Fruit fly (Drosophila melanogaster): Measurements from ENCODE around the gene Or85e.

The Or85e gene

DNA sequence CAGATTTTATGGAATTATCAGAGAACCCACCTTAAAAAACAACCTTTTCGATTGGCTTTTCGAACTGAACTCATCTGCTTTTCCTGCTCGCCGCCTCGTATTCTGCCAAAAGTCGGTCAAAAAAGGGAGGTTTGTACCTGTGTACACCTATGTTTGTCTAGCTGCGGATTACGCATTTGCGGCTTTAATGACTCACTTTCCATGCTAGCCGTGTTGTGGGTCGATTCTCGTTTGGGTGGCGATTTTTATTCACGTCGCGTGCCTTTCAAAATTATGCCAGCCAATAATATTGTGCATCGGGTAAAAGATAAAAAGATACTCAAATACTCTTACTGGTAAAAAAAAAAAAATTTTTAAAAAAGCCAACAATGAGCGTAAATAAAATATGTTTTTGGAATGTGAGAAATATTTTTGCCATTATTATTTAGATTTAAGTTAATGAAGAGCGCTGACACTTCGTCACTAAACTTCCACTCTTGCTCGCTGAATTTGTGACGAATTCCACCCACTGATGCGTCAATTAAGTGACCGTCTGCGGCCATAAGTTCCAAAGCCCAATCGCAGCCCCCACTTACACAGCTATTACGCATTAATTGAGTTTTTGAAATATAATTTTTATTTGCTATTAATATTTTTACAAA, 10.0 kb upstream of the Or85e start, which contains the start of gene Cyp313b1 (continued):
- peak; percentile 94 for TF ChIP-seq Ets65A (GFP tag)
- TF ChIP-seq Fer2 (tag; optimal IDR thresholded peaks at IDR 0.05), result no peak
- TF ChIP-seq CG31224 (GFP tag; IDR thresholded peaks at IDR 0.05), result peak; percentile 65
- TF ChIP-seq CG16813 (GFP tag; IDR thresholded peaks at IDR 0.05; ENCODE audit: partially characterized antibody), result no peak
- peak; percentile 34 for TF ChIP-seq D19A (tag; optimal IDR thresholded peaks at IDR 0.05)
- TF ChIP-seq CG31441 (GFP tag; IDR thresholded peaks at IDR 0.05), result no peak
- TF ChIP-seq CG32767 (GFP tag; IDR thresholded peaks at IDR 0.05), result no peak
- peak; percentile 22; the same call in 1 of the 4 replicates for TF ChIP-seq Gug (GFP tag; IDR thresholded peaks at IDR 0.05)
- peak; percentile 51; the same call in 2 of the 3 replicates for TF ChIP-seq row (GFP tag; IDR thresholded peaks at IDR 0.05)

DNA sequence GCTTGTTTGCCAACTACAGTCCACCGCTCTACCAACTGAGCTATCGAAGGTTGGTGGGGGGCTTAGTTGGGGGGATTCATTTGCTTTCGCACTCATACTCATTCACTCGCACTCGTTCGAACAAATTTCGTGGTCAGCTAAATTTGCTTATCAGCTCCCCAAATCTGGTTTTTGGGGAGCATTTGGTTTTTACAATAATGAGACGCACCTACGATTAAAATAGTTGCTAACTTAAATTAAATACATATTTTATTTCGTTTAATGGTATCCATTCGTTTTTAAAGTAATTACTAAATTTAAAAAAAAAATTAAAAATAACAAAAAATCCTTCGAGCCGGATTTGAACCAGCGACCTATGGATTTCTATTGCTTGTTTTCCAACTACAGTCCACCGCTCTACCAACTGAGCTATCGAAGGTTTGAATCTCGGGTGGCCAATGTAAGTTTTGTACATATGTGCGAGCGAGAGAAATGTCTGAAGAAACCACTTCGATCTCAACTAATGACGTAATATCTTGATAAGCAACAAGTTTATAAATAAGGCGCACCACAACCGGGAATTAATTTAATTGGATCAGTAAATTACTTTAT, 6.8 kb upstream of the Or85e start:
- TF ChIP-seq Aef1 (GFP tag; IDR thresholded peaks at IDR 0.05), result no peak
- TF ChIP-seq CG12299 (tag; optimal IDR thresholded peaks at IDR 0.05), result no peak
- no peak for TF ChIP-seq ATbp (GFP tag; optimal IDR thresholded peaks at IDR 0.05)
- TF ChIP-seq CG12155 (GFP tag; optimal IDR thresholded peaks at IDR 0.05), result no peak
- TF ChIP-seq stwl (tag; optimal IDR thresholded peaks at IDR 0.05), result no peak
- TF ChIP-seq ttk (GFP tag; IDR thresholded peaks at IDR 0.05), result no peak
- no peak for TF ChIP-seq PHDP (tag; optimal IDR thresholded peaks at IDR 0.05)
- TF ChIP-seq C15 (GFP tag; IDR thresholded peaks at IDR 0.05), result no peak
- TF ChIP-seq CG17912 (GFP tag; optimal IDR thresholded peaks at IDR 0.05), result no peak
- TF ChIP-seq CG12942 (GFP tag; optimal IDR thresholded peaks at IDR 0.05), result no peak
- TF ChIP-seq klu (GFP tag; IDR thresholded peaks at IDR 0.05), result no peak
- no peak for TF ChIP-seq dysf (GFP tag; IDR thresholded peaks at IDR 0.05)
- TF ChIP-seq ci (GFP tag; IDR thresholded peaks at IDR 0.05), result no peak
- TF ChIP-seq CG18599 (GFP tag; optimal IDR thresholded peaks at IDR 0.05), result no peak
- no peak for TF ChIP-seq CG13123 (GFP tag; optimal IDR thresholded peaks at IDR 0.05)
- TF ChIP-seq Rfx (GFP tag; IDR thresholded peaks at IDR 0.05), result no peak
- no peak for TF ChIP-seq NfI (GFP tag; optimal IDR thresholded peaks at IDR 0.05)
- peak; percentile 80 for TF ChIP-seq grn (GFP tag; optimal IDR thresholded peaks at IDR 0.05)
- TF ChIP-seq CG16779 (GFP tag; IDR thresholded peaks at IDR 0.05), result no peak
- TF ChIP-seq chinmo (GFP tag; IDR thresholded peaks at IDR 0.05; ENCODE audit: partially characterized antibody), result 0 out of 4 replicates have a peak, but pooled peaks have one; percentile 17
- TF ChIP-seq vvl (GFP tag; IDR thresholded peaks at IDR 0.05), result 0 out of 2 replicates have a peak, but pooled peaks have one; percentile 24
- peak; percentile 49; the same call in 2 of the 3 replicates for TF ChIP-seq knrl (GFP tag; IDR thresholded peaks at IDR 0.05; ENCODE audit: partially characterized antibody)
- peak; percentile 52 for TF ChIP-seq Opbp (GFP tag; IDR thresholded peaks at IDR 0.05; ENCODE audit: partially characterized antibody)
- TF ChIP-seq peb (GFP tag; IDR thresholded peaks at IDR 0.05), result no peak
- no peak for TF ChIP-seq disco-r (GFP tag; optimal IDR thresholded peaks at IDR 0.05)
- TF ChIP-seq CG13624 (GFP tag; optimal IDR thresholded peaks at IDR 0.05), result no peak
- no peak for TF ChIP-seq btn (GFP tag; optimal IDR thresholded peaks at IDR 0.05)
- TF ChIP-seq CG17385 (GFP tag; optimal IDR thresholded peaks at IDR 0.05), result no peak
- TF ChIP-seq twi (tag; optimal IDR thresholded peaks at IDR 0.05), result no peak
- TF ChIP-seq wdn (GFP tag; IDR thresholded peaks at IDR 0.05), result no peak
- no peak for TF ChIP-seq sob (GFP tag; IDR thresholded peaks at IDR 0.05)
- TF ChIP-seq Nf-YA (GFP tag; IDR thresholded peaks at IDR 0.05), result no peak
- no peak for TF ChIP-seq Drgx (GFP tag; IDR thresholded peaks at IDR 0.05)
- TF ChIP-seq E2f2 (GFP tag; IDR thresholded peaks at IDR 0.05), result no peak
- TF ChIP-seq Hr51 (GFP tag; optimal IDR thresholded peaks at IDR 0.05), result no peak
- peak; percentile 58 for TF ChIP-seq HLH4C (GFP tag; IDR thresholded peaks at IDR 0.05; ENCODE audit: partially characterized antibody)
- TF ChIP-seq dm (GFP tag; optimal IDR thresholded peaks at IDR 0.05), result no peak
- peak; percentile 76 for TF ChIP-seq CG6791 (GFP tag; IDR thresholded peaks at IDR 0.05; ENCODE audit: partially characterized antibody)
- TF ChIP-seq zfh2 (GFP tag; optimal IDR thresholded peaks at IDR 0.05), result no peak
- TF ChIP-seq HLHmδ (GFP tag; optimal IDR thresholded peaks at IDR 0.05), result no peak

Data from whole organism, embryonic.